Comparison of ENCODE assay signal across 7 worm cellular contexts in genomic region chrX:17514422-17514821, ce11.
TF ChIP-seq lines count a peak whose summit lies in the region.

No protein-coding gene starts in this region.

TF ChIP-seq in whole organism, L1 larva, 84 proteins besides CTCF, POLR2A, EP300 and RAD21 (continues in another document):
- TF ChIP-seq lin-35 (GFP tag; optimal IDR thresholded peaks at IDR 0.05; lab: Kevin White, UChicago): no peak
- peak in 1 of 3 experiments; percentile 18 for TF ChIP-seq ceh-82 (tag; optimal IDR thresholded peaks at IDR 0.05; lab: Kevin White, UChicago)
- TF ChIP-seq skn-1 (tag; optimal IDR thresholded peaks at IDR 0.05; lab: Kevin White, UChicago): peak; percentile 13
- no peak for TF ChIP-seq mef-2 (tag; optimal IDR thresholded peaks at IDR 0.05; lab: Kevin White, UChicago)
- TF ChIP-seq nhr-90 (tag; optimal IDR thresholded peaks at IDR 0.05; lab: Kevin White, UChicago; ENCODE audit: poor library complexity): no peak
- peak; percentile 1 for TF ChIP-seq fkh-8 (tag; optimal IDR thresholded peaks at IDR 0.05; lab: Kevin White, UChicago)
- TF ChIP-seq F16B12.6 (tag; optimal IDR thresholded peaks at IDR 0.05; lab: Kevin White, UChicago): no peak
- TF ChIP-seq sup-37 (GFP tag; optimal IDR thresholded peaks at IDR 0.05; lab: Kevin White, UChicago): no peak
- no peak for TF ChIP-seq efl-3 (GFP tag; optimal IDR thresholded peaks at IDR 0.05; lab: Kevin White, UChicago)
- TF ChIP-seq nhr-85 (tag; lab: Kevin White, UChicago): no peak
- no peak for TF ChIP-seq aha-1 (tag; optimal IDR thresholded peaks at IDR 0.05; lab: Kevin White, UChicago)
- TF ChIP-seq sptf-1 (tag; optimal IDR thresholded peaks at IDR 0.05; lab: Kevin White, UChicago): no peak
- TF ChIP-seq nhr-71 (tag; optimal IDR thresholded peaks at IDR 0.05; lab: Kevin White, UChicago): no peak
- TF ChIP-seq nhr-20 (tag; optimal IDR thresholded peaks at IDR 0.05; lab: Kevin White, UChicago): no peak

TF ChIP-seq in whole organism, L2 larva, 48 proteins besides CTCF, POLR2A, EP300 and RAD21 (continues in another document):
- no peak for TF ChIP-seq sma-3 (GFP tag; optimal IDR thresholded peaks at IDR 0.05; lab: Kevin White, UChicago)
- no peak for TF ChIP-seq R02D3.7 (tag; optimal IDR thresholded peaks at IDR 0.05; lab: Kevin White, UChicago)
- no peak for TF ChIP-seq nhr-11 (tag; optimal IDR thresholded peaks at IDR 0.05; lab: Kevin White, UChicago)
- TF ChIP-seq elt-1 (tag; optimal IDR thresholded peaks at IDR 0.05; lab: Kevin White, UChicago): no peak
- peak; percentile 36 for TF ChIP-seq F13H6.1 (tag; optimal IDR thresholded peaks at IDR 0.05; lab: Kevin White, UChicago)
- no peak for TF ChIP-seq lsy-2 (tag; optimal IDR thresholded peaks at IDR 0.05; lab: Kevin White, UChicago)
- TF ChIP-seq egl-27 (tag; optimal IDR thresholded peaks at IDR 0.05; lab: Kevin White, UChicago): no peak
- peak; percentile 38 for TF ChIP-seq unc-55 (GFP tag; optimal IDR thresholded peaks at IDR 0.05; lab: Kevin White, UChicago)
- peak; percentile 12 for TF ChIP-seq sma-9 (GFP tag; optimal IDR thresholded peaks at IDR 0.05; lab: Kevin White, UChicago)
- TF ChIP-seq sma-9 (tag; optimal IDR thresholded peaks at IDR 0.05; lab: Kevin White, UChicago): no peak
- no peak for TF ChIP-seq ceh-16 (tag; optimal IDR thresholded peaks at IDR 0.05; lab: Kevin White, UChicago)
- TF ChIP-seq lin-13 (GFP tag; optimal IDR thresholded peaks at IDR 0.05; lab: Kevin White, UChicago): no peak
- TF ChIP-seq nhr-129 (tag; optimal IDR thresholded peaks at IDR 0.05; lab: Kevin White, UChicago): no peak
- no peak for TF ChIP-seq zag-1 (tag; optimal IDR thresholded peaks at IDR 0.05; lab: Kevin White, UChicago)

TF ChIP-seq in whole organism, L3 larva, 47 proteins besides CTCF, POLR2A, EP300 and RAD21:
- TF ChIP-seq mml-1 (tag; optimal IDR thresholded peaks at IDR 0.05; lab: Kevin White, UChicago): no peak
- peak; percentile 63 for TF ChIP-seq pha-4 (tag; optimal IDR thresholded peaks at IDR 0.05; lab: Kevin White, UChicago)

TF ChIP-seq in whole organism, L4 larva, 104 proteins besides CTCF, POLR2A, EP300 and RAD21 (continues in another document):
- TF ChIP-seq ceh-44 (GFP tag; IDR thresholded peaks at IDR 0.05; lab: Robert Waterston, UW) (no peak), unc-39 (tag; optimal IDR thresholded peaks at IDR 0.05; lab: Kevin White, UChicago) (no peak), arid-1 (GFP tag; conservative IDR thresholded peaks at IDR 0.05; lab: Robert Waterston, UW) (no peak), dmd-6 (GFP tag; IDR thresholded peaks at IDR 0.05; lab: Robert Waterston, UW) (no peak), nhr-42 (GFP tag; IDR thresholded peaks at IDR 0.05; lab: Robert Waterston, UW) (0 out of 2 replicates have a peak, but pooled peaks have one; percentile 31), R02D3.7 (tag; optimal IDR thresholded peaks at IDR 0.05; lab: Kevin White, UChicago) (no peak), ceh-20 (GFP tag; IDR thresholded peaks at IDR 0.05; lab: Robert Waterston, UW) (no peak), mes-2 (tag; optimal IDR thresholded peaks at IDR 0.05; lab: Kevin White, UChicago; ENCODE audit: poor library complexity, severe bottlenecking) (no peak), nhr-10 (tag; optimal IDR thresholded peaks at IDR 0.05; lab: Kevin White, UChicago) (no peak), nhr-28 (tag; optimal IDR thresholded peaks at IDR 0.05; lab: Kevin White, UChicago) (peak; percentile 22), ctbp-1 (GFP tag; IDR thresholded peaks at IDR 0.05; lab: Robert Waterston, UW) (0 out of 2 replicates have a peak, but pooled peaks have one; percentile 15), nhr-25 (tag; optimal IDR thresholded peaks at IDR 0.05; lab: Kevin White, UChicago; ENCODE audit: borderline replicate concordance, insufficient read depth) (no peak), zfp-2 (tag; optimal IDR thresholded peaks at IDR 0.05; lab: Kevin White, UChicago) (no peak), nhr-41 (GFP tag; IDR thresholded peaks at IDR 0.05; lab: Robert Waterston, UW) (no peak), rbr-2 (tag; optimal IDR thresholded peaks at IDR 0.05; lab: Kevin White, UChicago) (no peak), hif-1 (tag; optimal IDR thresholded peaks at IDR 0.05; lab: Kevin White, UChicago) (no peak)

TF ChIP-seq in whole organism, late embryonic, 69 proteins besides CTCF, POLR2A, EP300 and RAD21:
- TF ChIP-seq npax-4 (tag; optimal IDR thresholded peaks at IDR 0.05; lab: Kevin White, UChicago): no peak
- TF ChIP-seq ceh-31 (tag; optimal IDR thresholded peaks at IDR 0.05; lab: Kevin White, UChicago): peak; percentile 6
TF ChIP-seq in whole organism, late embryonic: peak in this region for 1.

TF ChIP-seq in whole organism, midembryonic, 9 proteins besides CTCF, POLR2A, EP300 and RAD21:
- TF ChIP-seq ztf-23 (GFP tag; IDR thresholded peaks at IDR 0.05; lab: Robert Waterston, UW): 0 out of 2 replicates have a peak, but pooled peaks have one; percentile 42
- no peak for TF ChIP-seq ref-1 (GFP tag; conservative IDR thresholded peaks at IDR 0.05; lab: Robert Waterston, UW)
TF ChIP-seq in whole organism, midembryonic: peak in this region for 1.

TF ChIP-seq in whole organism, young adult, 124 proteins besides CTCF, POLR2A, EP300 and RAD21:
- TF ChIP-seq cebp-1 (GFP tag; IDR thresholded peaks at IDR 0.05; lab: Robert Waterston, UW): 0 out of 2 replicates have a peak, but pooled peaks have one; percentile 13
- TF ChIP-seq cebp-1 (tag; optimal IDR thresholded peaks at IDR 0.05; lab: Kevin White, UChicago): peak; percentile 74
- TF ChIP-seq repo-1 (tag; optimal IDR thresholded peaks at IDR 0.05; lab: Kevin White, UChicago): no peak
- TF ChIP-seq rec-8 (tag; optimal IDR thresholded peaks at IDR 0.05; lab: Kevin White, UChicago): no peak
- TF ChIP-seq pha-4 (tag; optimal IDR thresholded peaks at IDR 0.05; lab: Kevin White, UChicago): peak; percentile 41
